Fruit fly (Drosophila melanogaster) whole organism, embryonic: ENCODE data around the gene DppIII.

ENCODE experiments used
- CG10147 ChIP-seq: fragments of 200-800 bp; sonication (Bioruptor generic); optimal IDR thresholded peaks from 2 replicates; lab custom pipeline; 2019; ENCODE audit warnings: missing biosample characterization, mild to moderate bottlenecking, missing genetic modification characterization, moderate library complexity
- CG10267 ChIP-seq: fragments of 200-800 bp; sonication (Bioruptor generic); optimal IDR thresholded peaks from 2 replicates; lab custom pipeline; 2018; ENCODE audit warnings: missing biosample characterization, mild to moderate bottlenecking, missing genetic modification characterization, moderate library complexity
- CG12104 ChIP-seq: fragments of 200-800 bp; sonication (Bioruptor generic); optimal IDR thresholded peaks from 3 replicates; lab custom pipeline; 2016; ENCODE audit warnings: missing biosample characterization, missing genetic modification characterization
- CG12236 ChIP-seq: fragments of 200-800 bp; sonication (Bioruptor generic); optimal IDR thresholded peaks from 2 replicates; lab custom pipeline; 2016; ENCODE audit warnings: missing biosample characterization, missing genetic modification characterization
- CG12299 ChIP-seq: fragments of 200-800 bp; sonication (Bioruptor generic); optimal IDR thresholded peaks from 2 replicates; lab custom pipeline; 2018; ENCODE audit warnings: missing biosample characterization, mild to moderate bottlenecking, missing genetic modification characterization
- CG12769 ChIP-seq: fragments of 200-800 bp; sonication (Bioruptor generic); optimal IDR thresholded peaks from 2 replicates; lab custom pipeline; 2019; ENCODE audit warnings: missing biosample characterization, mild to moderate bottlenecking, missing genetic modification characterization, moderate library complexity
- CG13424 ChIP-seq: fragments of 200-800 bp; sonication (Bioruptor generic); optimal IDR thresholded peaks from 2 replicates; lab custom pipeline; 2019; ENCODE audit warnings: missing biosample characterization, mild to moderate bottlenecking, missing genetic modification characterization, moderate library complexity
- CG15696 ChIP-seq: fragments of 200-800 bp; sonication (Bioruptor generic); optimal IDR thresholded peaks from 2 replicates; lab custom pipeline; 2019; ENCODE audit warnings: missing biosample characterization, mild to moderate bottlenecking, missing genetic modification characterization, moderate library complexity
- CG16813 ChIP-seq: fragments of 200-800 bp; sonication (Bioruptor generic); IDR thresholded peaks from 3 replicates; pipeline ENCODE4 v1.3.6; 2022; ENCODE audit warnings: missing biosample characterization, missing genetic modification characterization; ENCODE audit not compliant: partially characterized antibody
- CG16863 ChIP-seq: fragments of 200-800 bp; sonication (Bioruptor generic); optimal IDR thresholded peaks from 3 replicates; lab custom pipeline; 2016; ENCODE audit warnings: missing biosample characterization, missing genetic modification characterization
- CG17829 ChIP-seq: fragments of 200-800 bp; optimal IDR thresholded peaks from 2 replicates; lab custom pipeline; 2019; ENCODE audit warnings: missing biosample characterization, mild to moderate bottlenecking, missing genetic modification characterization, moderate library complexity
- CG18262 ChIP-seq: fragments of 200-800 bp; optimal IDR thresholded peaks from 3 replicates; lab custom pipeline; 2019; ENCODE audit warnings: missing biosample characterization, mild to moderate bottlenecking, missing genetic modification characterization, moderate library complexity
- CG31388 ChIP-seq: fragments of 200-800 bp; sonication (Bioruptor generic); optimal IDR thresholded peaks from 2 replicates; lab custom pipeline; 2016; ENCODE audit warnings: missing biosample characterization, missing genetic modification characterization
- CG32772 ChIP-seq: fragments of 200-800 bp; sonication (Bioruptor generic); IDR thresholded peaks from 2 replicates; pipeline ENCODE4 v1.3.6; 2022; ENCODE audit warnings: missing biosample characterization, missing genetic modification characterization
- CG4707 ChIP-seq: fragments of 200-800 bp; sonication (Bioruptor generic); optimal IDR thresholded peaks from 2 replicates; lab custom pipeline; 2018; ENCODE audit warnings: missing biosample characterization, mild to moderate bottlenecking, missing genetic modification characterization, moderate library complexity
- CG4820 ChIP-seq: fragments of 200-800 bp; sonication (Bioruptor generic); optimal IDR thresholded peaks from 3 replicates; lab custom pipeline; 2016; ENCODE audit warnings: missing biosample characterization, missing genetic modification characterization
- CG7372 ChIP-seq: fragments of 200-800 bp; sonication (Bioruptor generic); IDR thresholded peaks from 2 replicates; pipeline ENCODE4 v1.3.6; 2022; ENCODE audit warnings: missing biosample characterization, missing genetic modification characterization
- CG8089 ChIP-seq: fragments of 200-800 bp; sonication (Bioruptor generic); optimal IDR thresholded peaks from 3 replicates; lab custom pipeline; 2016; ENCODE audit warnings: missing biosample characterization, missing genetic modification characterization
- CoRest ChIP-seq: fragments of 200-800 bp; sonication (Bioruptor generic); optimal IDR thresholded peaks from 3 replicates; lab custom pipeline; 2018; ENCODE audit warnings: missing biosample characterization, mild to moderate bottlenecking, missing genetic modification characterization, moderate library complexity
- D19A ChIP-seq: fragments of 200-800 bp; optimal IDR thresholded peaks from 3 replicates; lab custom pipeline; 2019; ENCODE audit warnings: missing biosample characterization, mild to moderate bottlenecking, missing genetic modification characterization, moderate library complexity
- Dp ChIP-seq: fragments of 200-800 bp; sonication (Bioruptor generic); optimal IDR thresholded peaks from 2 replicates; lab custom pipeline; 2018; ENCODE audit warnings: missing biosample characterization, mild to moderate bottlenecking, missing genetic modification characterization, moderate library complexity
- Dref ChIP-seq: fragments of 200-800 bp; sonication (Bioruptor generic); IDR thresholded peaks from 2 replicates; pipeline ENCODE4 v1.3.6; 2022; ENCODE audit warnings: missing biosample characterization, missing genetic modification characterization
- Ets97D ChIP-seq: fragments of 200-800 bp; sonication (Bioruptor generic); optimal IDR thresholded peaks from 3 replicates; lab custom pipeline; 2016; ENCODE audit warnings: missing biosample characterization, missing genetic modification characterization
- Gug ChIP-seq: fragments of 200-800 bp; sonication (Bioruptor generic); IDR thresholded peaks from 4 replicates; pipeline ENCODE4 v1.3.6; 2022; ENCODE audit warnings: missing biosample characterization, missing genetic modification characterization
- HmgD ChIP-seq: fragments of 200-800 bp; sonication (Bioruptor generic); optimal IDR thresholded peaks from 3 replicates; lab custom pipeline; 2016; ENCODE audit warnings: missing biosample characterization, missing genetic modification characterization
- Mes4 ChIP-seq: fragments of 200-800 bp; sonication (Bioruptor generic); optimal IDR thresholded peaks from 2 replicates; lab custom pipeline; 2016; ENCODE audit warnings: missing biosample characterization, missing genetic modification characterization
- Nf-YA ChIP-seq: fragments of 200-800 bp; sonication (Bioruptor generic); IDR thresholded peaks from 2 replicates; pipeline ENCODE4 v1.3.6; 2022; ENCODE audit warnings: missing biosample characterization, missing genetic modification characterization
- Sin3A ChIP-seq: fragments of >200 bp; optimal IDR thresholded peaks from 2 replicates; lab custom pipeline; 2018
- Six4 ChIP-seq: fragments of 200-800 bp; sonication (Bioruptor generic); optimal IDR thresholded peaks from 2 replicates; lab custom pipeline; 2016; ENCODE audit warnings: missing biosample characterization, missing genetic modification characterization
- ac ChIP-seq: fragments of 200-800 bp; sonication (Bioruptor generic); optimal IDR thresholded peaks from 3 replicates; lab custom pipeline; 2017; ENCODE audit warnings: missing biosample characterization, mild to moderate bottlenecking, missing genetic modification characterization
- aop ChIP-seq: fragments of 200-800 bp; sonication (Bioruptor generic); IDR thresholded peaks from 2 replicates; pipeline ENCODE4 v1.3.6; 2022; ENCODE audit warnings: missing biosample characterization, missing genetic modification characterization
- ara ChIP-seq: fragments of 200-800 bp; sonication (Bioruptor generic); IDR thresholded peaks from 2 replicates; pipeline ENCODE4 v1.3.6; 2022; ENCODE audit warnings: missing biosample characterization, missing genetic modification characterization
- cato ChIP-seq: fragments of 200-800 bp; sonication (Bioruptor generic); optimal IDR thresholded peaks from 2 replicates; lab custom pipeline; 2016; ENCODE audit warnings: missing biosample characterization, missing genetic modification characterization, borderline replicate concordance
- chif ChIP-seq, 2 experiments: fragments of 200-800 bp; sonication (Bioruptor generic); optimal IDR thresholded peaks; 3 replicates each; lab custom pipeline; 2016; ENCODE audit warnings: missing biosample characterization in 2 of 2, missing genetic modification characterization in 2 of 2
- dmrt11E ChIP-seq: fragments of 200-800 bp; sonication (Bioruptor generic); optimal IDR thresholded peaks from 3 replicates; lab custom pipeline; 2018; ENCODE audit warnings: missing biosample characterization, mild to moderate bottlenecking, missing genetic modification characterization, moderate library complexity
- dysf ChIP-seq: fragments of 200-800 bp; sonication (Bioruptor generic); IDR thresholded peaks from 3 replicates; pipeline ENCODE4 v1.3.6; 2022; ENCODE audit warnings: missing biosample characterization, missing genetic modification characterization
- fd102C ChIP-seq: fragments of 200-800 bp; sonication (Bioruptor generic); optimal IDR thresholded peaks from 2 replicates; lab custom pipeline; 2018; ENCODE audit warnings: missing biosample characterization, mild to moderate bottlenecking, missing genetic modification characterization, moderate library complexity
- gcm ChIP-seq: fragments of 200-800 bp; sonication (Bioruptor generic); optimal IDR thresholded peaks from 2 replicates; lab custom pipeline; 2019; ENCODE audit warnings: missing biosample characterization, mild to moderate bottlenecking, missing genetic modification characterization, moderate library complexity
- gfzf ChIP-seq: fragments of 200-800 bp; sonication (Bioruptor generic); optimal IDR thresholded peaks from 2 replicates; lab custom pipeline; 2016; ENCODE audit warnings: missing biosample characterization, mild to moderate bottlenecking, missing genetic modification characterization, moderate library complexity
- hb ChIP-seq: fragments of 200-800 bp; sonication (Bioruptor generic); IDR thresholded peaks from 3 replicates; pipeline ENCODE4 v1.3.6; 2022; ENCODE audit warnings: missing biosample characterization, missing genetic modification characterization; ENCODE audit not compliant: partially characterized antibody
- hkb ChIP-seq, 2 experiments: fragments of 200-800 bp in 1 of 2; fragments of >200 bp in 1 of 2; sonication (Bioruptor generic) in 1 of 2; IDR thresholded peaks in 1 of 2; optimal IDR thresholded peaks in 1 of 2; 2 replicates each; pipeline versions ENCODE4 v1.3.6 to Lab custom; 2017 to 2022; ENCODE audit warnings: missing biosample characterization in 1 of 2, missing genetic modification characterization in 1 of 2
- insv ChIP-seq, 2 experiments: fragments of 200-800 bp; sonication (Bioruptor generic); optimal IDR thresholded peaks; 3 replicates each; lab custom pipeline; 2016 to 2018; ENCODE audit warnings: missing biosample characterization in 2 of 2, missing genetic modification characterization in 2 of 2
- kni ChIP-seq: fragments of 200-800 bp; sonication (Bioruptor generic); optimal IDR thresholded peaks from 3 replicates; lab custom pipeline; 2017; ENCODE audit warnings: mild to moderate bottlenecking, missing biosample characterization, missing genetic modification reagents, missing genetic modification characterization
- odd ChIP-seq: fragments of 200-800 bp; sonication (Bioruptor generic); optimal IDR thresholded peaks from 2 replicates; lab custom pipeline; 2017; ENCODE audit warnings: missing biosample characterization, mild to moderate bottlenecking, missing genetic modification characterization
- pros ChIP-seq: fragments of 200-800 bp; sonication (Bioruptor generic); optimal IDR thresholded peaks from 3 replicates; lab custom pipeline; 2019; ENCODE audit warnings: missing biosample characterization, mild to moderate bottlenecking, missing genetic modification characterization, moderate library complexity
- repo ChIP-seq: fragments of 200-800 bp; sonication (Bioruptor generic); optimal IDR thresholded peaks from 2 replicates; lab custom pipeline; 2016; ENCODE audit warnings: missing biosample characterization, missing genetic modification characterization
- sob ChIP-seq: fragments of 200-800 bp; sonication (Bioruptor generic); IDR thresholded peaks from 2 replicates; pipeline ENCODE4 v1.3.6; 2022; ENCODE audit warnings: missing biosample characterization, missing genetic modification characterization
- unc-4 ChIP-seq: fragments of 200-800 bp; sonication (Bioruptor generic); IDR thresholded peaks from 2 replicates; pipeline ENCODE4 v1.3.6; 2022; ENCODE audit warnings: missing biosample characterization, missing genetic modification characterization; ENCODE audit not compliant: partially characterized antibody
- unpg ChIP-seq: fragments of 200-800 bp; sonication (Bioruptor generic); optimal IDR thresholded peaks from 3 replicates; lab custom pipeline; 2018; ENCODE audit warnings: missing biosample characterization, mild to moderate bottlenecking, missing genetic modification characterization, moderate library complexity
- vvl ChIP-seq: fragments of 200-800 bp; sonication (Bioruptor generic); IDR thresholded peaks from 2 replicates; pipeline ENCODE4 v1.3.6; 2022; ENCODE audit warnings: missing biosample characterization, missing genetic modification characterization

The DppIII gene

DNA sequence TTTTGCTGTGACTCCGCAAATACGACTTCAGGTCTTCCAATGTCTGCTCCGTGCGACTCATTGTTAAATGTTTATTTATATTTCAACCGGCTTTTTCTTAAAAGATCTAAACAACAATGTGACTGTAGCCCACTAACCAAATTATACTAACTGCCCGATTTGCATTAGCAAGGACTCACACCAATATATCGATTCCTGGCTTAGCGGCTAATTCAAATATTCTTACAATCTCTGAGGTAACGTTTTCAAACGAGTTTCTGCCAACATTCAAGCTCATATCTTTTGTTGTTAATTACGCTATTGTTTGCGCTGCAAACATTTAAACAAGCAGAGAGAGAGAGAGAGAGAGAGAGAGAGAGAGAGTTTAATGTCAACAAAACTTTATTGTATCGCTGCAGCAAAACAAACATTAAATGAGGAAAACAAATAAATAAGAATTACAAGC is 35.7 kb upstream of the DppIII start, which contains the start of gene tex (continued):
- TF ChIP-seq gcm (peak; percentile 57), fd102C (GFP tag; lab: Kevin White, UChicago) (peak; percentile 1), dmrt11E (tag; lab: Kevin White, UChicago) (peak; percentile 29), hb (GFP tag; lab: Robert Waterston, UW) (no peak), CG18262 (peak; percentile 65), CG12299 (peak; percentile 13), CG17829 (tag; lab: Kevin White, UChicago) (peak; percentile 25), Ets97D (GFP tag; lab: Kevin White, UChicago) (peak; percentile 41), CG32772 (GFP tag; lab: Robert Waterston, UW) (no peak), CG4820 (GFP tag; lab: Kevin White, UChicago) (no peak), CG16863 (GFP tag; lab: Kevin White, UChicago) (peak; percentile 2), ac (GFP tag; lab: Kevin White, UChicago) (peak; percentile 53), D19A (tag; lab: Kevin White, UChicago) (peak; percentile 30), sob (no peak), hkb (optimal IDR thresholded peaks at IDR 0.05; lab: Kevin White, UChicago) (no peak), hkb (GFP tag; IDR thresholded peaks at IDR 0.05; lab: Robert Waterston, UW) (peak; percentile 37; the same call in 1 of the 2 replicates), dysf (GFP tag; lab: Robert Waterston, UW) (no peak), CG12236 (GFP tag; lab: Kevin White, UChicago) (peak; percentile 52), Nf-YA (GFP tag; lab: Robert Waterston, UW) (no peak), odd (no peak), unpg (GFP tag; lab: Kevin White, UChicago) (peak; percentile 38), CoRest (tag; lab: Kevin White, UChicago) (peak; percentile 7), CG7372 (GFP tag; lab: Robert Waterston, UW) (no peak), Mes4 (GFP tag; lab: Kevin White, UChicago) (peak; percentile 35), CG12104 (peak; percentile 3), CG10267 (peak; percentile 47), gfzf (GFP tag; lab: Kevin White, UChicago) (peak; percentile 95), aop (no peak), CG4707 (GFP tag; lab: Kevin White, UChicago) (peak; percentile 71), CG13424 (tag; lab: Kevin White, UChicago) (peak; percentile 4), CG12769 (tag; lab: Kevin White, UChicago) (no peak), chif (GFP tag; optimal IDR thresholded peaks at IDR 0.05; lab: Kevin White, UChicago) (peak in 1 of 2 experiments; percentile 14), HmgD (GFP tag; lab: Kevin White, UChicago) (peak; percentile 35), cato (GFP tag; lab: Kevin White, UChicago) (no peak), CG10147 (GFP tag; lab: Kevin White, UChicago) (no peak), unc-4 (GFP tag; lab: Robert Waterston, UW) (peak; percentile 50), pros (GFP tag; lab: Kevin White, UChicago) (no peak), insv (GFP tag; optimal IDR thresholded peaks at IDR 0.05; lab: Kevin White, UChicago) (peak in 1 of 2 experiments; percentile 57), CG31388 (GFP tag; lab: Kevin White, UChicago) (no peak), repo (GFP tag; lab: Kevin White, UChicago) (no peak), Gug (GFP tag; lab: Robert Waterston, UW) (no peak), vvl (peak; percentile 68), CG8089 (GFP tag; lab: Kevin White, UChicago) (peak; percentile 25), CG16813 (GFP tag; lab: Robert Waterston, UW) (0 out of 3 replicates have a peak, but pooled peaks have one; percentile 31), Sin3A (lab: Kevin White, UChicago) (peak; percentile 26), CG15696 (tag; lab: Kevin White, UChicago) (peak; percentile 68), ara (peak; percentile 61), Six4 (GFP tag; lab: Kevin White, UChicago) (peak; percentile 22), Dref (GFP tag; lab: Robert Waterston, UW) (peak; percentile 86), kni (peak; percentile 68), Dp (GFP tag; lab: Kevin White, UChicago) (peak; percentile 98)
